Worm (Caenorhabditis elegans) whole organism, L1 larva: Measurements from ENCODE around the gene H03E18.2.

ENCODE experiments used
- C04F5.9 ChIP-seq: sonication (generic microtip); optimal IDR thresholded peaks from 2 replicates; lab custom pipeline; 2016; ENCODE audit warnings: missing genetic modification characterization, missing compliant biosample characterization
- F16B12.6 ChIP-seq: fragments of 150-350 bp; optimal IDR thresholded peaks from 2 replicates; lab custom pipeline; 2014; ENCODE audit warnings: missing biosample characterization, missing genetic modification characterization
- Y116A8C.19 ChIP-seq: sonication (generic microtip); optimal IDR thresholded peaks from 2 replicates; lab custom pipeline; 2016; ENCODE audit warnings: missing compliant biosample characterization, missing genetic modification characterization, borderline replicate concordance
- ama-1 ChIP-seq: fragments of 150-350 bp; optimal IDR thresholded peaks from 2 replicates; lab custom pipeline; 2014
- ceh-63 ChIP-seq: fragments of 200-800 bp; sonication (Bioruptor generic); optimal IDR thresholded peaks from 2 replicates; lab custom pipeline; 2018; ENCODE audit warnings: mild to moderate bottlenecking, missing genetic modification characterization, missing compliant biosample characterization
- ceh-8 ChIP-seq: fragments of 200-800 bp; sonication (Bioruptor generic); optimal IDR thresholded peaks from 2 replicates; lab custom pipeline; 2018; ENCODE audit warnings: mild to moderate bottlenecking, missing genetic modification characterization, moderate library complexity, missing compliant biosample characterization
- ceh-82 ChIP-seq, 3 experiments: fragments of 150-350 bp in 1 of 3; sonication (generic microtip) in 2 of 3; optimal IDR thresholded peaks; 2 replicates each; lab custom pipeline; 2014 to 2017; ENCODE audit warnings: missing biosample characterization in 3 of 3, missing genetic modification characterization in 3 of 3
- ceh-90 ChIP-seq: sonication (generic microtip); optimal IDR thresholded peaks from 2 replicates; lab custom pipeline; 2016; ENCODE audit warnings: missing genetic modification characterization, missing compliant biosample characterization
- ces-1 ChIP-seq: fragments of 150-350 bp; optimal IDR thresholded peaks from 2 replicates; lab custom pipeline; 2014; ENCODE audit warnings: missing biosample characterization, missing genetic modification reagents, missing genetic modification characterization
- dpl-1 ChIP-seq, 3 experiments: fragments of 150-350 bp in 2 of 3; sonication (generic microtip) in 1 of 3; optimal IDR thresholded peaks; 2 replicates each; lab custom pipeline; 2014 to 2017; ENCODE audit warnings: missing biosample characterization in 3 of 3, missing genetic modification characterization in 3 of 3, missing genetic modification reagents in 3 of 3
- efl-1 ChIP-seq, 4 experiments: fragments of 150-350 bp; optimal IDR thresholded peaks in 3 of 4; peaks in 1 of 4; 1 replicate in 1 of 4; 2 replicates in 3 of 4; lab custom pipeline; 2014; ENCODE audit warnings: missing biosample characterization in 2 of 4, missing genetic modification characterization in 2 of 4, missing genetic modification reagents in 2 of 4
- efl-3 ChIP-seq: fragments of 200-800 bp; sonication (Bioruptor generic); optimal IDR thresholded peaks from 2 replicates; lab custom pipeline; 2018; ENCODE audit warnings: mild to moderate bottlenecking, missing genetic modification characterization, missing compliant biosample characterization
- egl-13 ChIP-seq: sonication (generic microtip); optimal IDR thresholded peaks from 2 replicates; lab custom pipeline; 2016; ENCODE audit warnings: missing genotype, missing genetic modification reagents, missing genetic modification characterization, missing compliant biosample characterization
- egl-27 ChIP-seq, 2 experiments: fragments of 150-350 bp in 1 of 2; sonication (generic microtip); optimal IDR thresholded peaks; 3 replicates each; lab custom pipeline; 2017 to 2018; ENCODE audit warnings: missing biosample characterization in 2 of 2, missing genetic modification characterization in 2 of 2, missing genetic modification reagents in 2 of 2
- elt-2 ChIP-seq: sonication (generic microtip); optimal IDR thresholded peaks from 2 replicates; lab custom pipeline; 2016; ENCODE audit warnings: missing genetic modification characterization, mild to moderate bottlenecking, inconsistent platforms, missing compliant biosample characterization, missing genetic modification reagents
- elt-3 ChIP-seq, 6 experiments: fragments of 150-350 bp in 1 of 6; sonication (generic microtip); optimal IDR thresholded peaks; 2 replicates each; lab custom pipeline; 2017 to 2018; ENCODE audit warnings: missing biosample characterization in 6 of 6, missing genetic modification characterization in 6 of 6, inconsistent platforms in 1 of 6
- ets-5 ChIP-seq: fragments of 200-800 bp; sonication (Bioruptor generic); IDR thresholded peaks from 2 replicates; pipeline ENCODE4 v1.3.6; 2022; ENCODE audit warnings: missing genetic modification characterization, missing compliant biosample characterization
- fkh-10 ChIP-seq: sonication (generic microtip); optimal IDR thresholded peaks from 2 replicates; lab custom pipeline; 2017; ENCODE audit warnings: missing biosample characterization, missing genetic modification reagents, missing genetic modification characterization
- fkh-4 ChIP-seq: sonication (generic microtip); optimal IDR thresholded peaks from 2 replicates; lab custom pipeline; 2016; ENCODE audit warnings: missing compliant biosample characterization, missing genetic modification characterization, borderline replicate concordance
- fkh-8 ChIP-seq: sonication (generic microtip); optimal IDR thresholded peaks from 2 replicates; lab custom pipeline; 2016; ENCODE audit warnings: mild to moderate bottlenecking, missing genetic modification characterization, missing compliant biosample characterization
- fos-1 ChIP-seq: fragments of 150-350 bp; optimal IDR thresholded peaks from 2 replicates; lab custom pipeline; 2014; ENCODE audit warnings: missing biosample characterization, missing genetic modification characterization
- hlh-17 ChIP-seq: fragments of 200-800 bp; sonication (Bioruptor generic); optimal IDR thresholded peaks from 2 replicates; lab custom pipeline; 2018; ENCODE audit warnings: missing genetic modification characterization, mild to moderate bottlenecking, missing compliant biosample characterization, moderate library complexity, borderline replicate concordance
- isw-1 ChIP-seq: fragments of 200-800 bp; sonication (Bioruptor generic); IDR thresholded peaks from 2 replicates; pipeline ENCODE4 v1.3.6; 2022; ENCODE audit warnings: missing genetic modification characterization, missing compliant biosample characterization
- lin-14 ChIP-seq: fragments of 200-800 bp; sonication (Bioruptor generic); optimal IDR thresholded peaks from 2 replicates; lab custom pipeline; 2018; ENCODE audit warnings: mild to moderate bottlenecking, missing genetic modification characterization, moderate library complexity, missing compliant biosample characterization
- lin-15B ChIP-seq: fragments of 150-350 bp; sonication (generic microtip); optimal IDR thresholded peaks from 3 replicates; lab custom pipeline; 2014; ENCODE audit warnings: missing biosample characterization, missing genetic modification characterization
- lin-39 ChIP-seq: fragments of 150-350 bp; optimal IDR thresholded peaks from 2 replicates; lab custom pipeline; 2014; ENCODE audit warnings: missing biosample characterization, missing genetic modification reagents, missing genetic modification characterization
- lir-3 ChIP-seq: sonication (generic microtip); optimal IDR thresholded peaks from 2 replicates; lab custom pipeline; 2016; ENCODE audit warnings: mild to moderate bottlenecking, missing genetic modification characterization, moderate library complexity, missing compliant biosample characterization; ENCODE audit not compliant: poor library complexity
- mab-9 ChIP-seq: fragments of 200-800 bp; sonication (Bioruptor generic); IDR thresholded peaks from 2 replicates; pipeline ENCODE4 v1.3.6; 2022; ENCODE audit warnings: missing genetic modification reagents, missing genetic modification characterization, missing compliant biosample characterization
- mdl-1 ChIP-seq, 2 experiments: fragments of 150-350 bp; optimal IDR thresholded peaks; 2 replicates each; lab custom pipeline; 2014 to 2017; ENCODE audit warnings: missing biosample characterization in 2 of 2, missing genetic modification characterization in 2 of 2, inconsistent platforms in 1 of 2
- nhr-11 ChIP-seq: fragments of 150-350 bp; optimal IDR thresholded peaks from 2 replicates; lab custom pipeline; 2014; ENCODE audit warnings: missing biosample characterization, missing genetic modification characterization
- nhr-12 ChIP-seq: sonication (generic microtip); optimal IDR thresholded peaks from 2 replicates; lab custom pipeline; 2017; ENCODE audit warnings: missing biosample characterization, missing genetic modification characterization
- nhr-19 ChIP-seq: fragments of 200-800 bp; sonication (Bioruptor generic); conservative IDR thresholded peaks from 2 replicates; pipeline ENCODE4 v1.3.6; 2022; ENCODE audit warnings: missing genetic modification characterization, missing compliant biosample characterization
- nhr-20 ChIP-seq: sonication (generic microtip); optimal IDR thresholded peaks from 2 replicates; lab custom pipeline; 2016; ENCODE audit warnings: mild to moderate bottlenecking, missing genetic modification characterization, missing compliant biosample characterization
- nhr-85 ChIP-seq: sonication (generic microtip); peaks from one replicate; lab custom pipeline; 2016; ENCODE audit warnings: missing genetic modification characterization, inconsistent platforms, missing compliant biosample characterization
- pag-3 ChIP-seq: sonication (generic microtip); optimal IDR thresholded peaks from 2 replicates; lab custom pipeline; 2017; ENCODE audit warnings: missing genetic modification characterization, mild to moderate bottlenecking, missing compliant biosample characterization, antibody characterized with exemption, borderline replicate concordance; ENCODE audit not compliant: insufficient read depth
- pqm-1 ChIP-seq: sonication (generic microtip); optimal IDR thresholded peaks from 3 replicates; lab custom pipeline; 2017; ENCODE audit warnings: missing biosample characterization, missing genetic modification characterization
- snpc-4 ChIP-seq: fragments of 150-350 bp; optimal IDR thresholded peaks from 2 replicates; lab custom pipeline; 2014; ENCODE audit warnings: missing biosample characterization, missing genetic modification characterization
- sptf-1 ChIP-seq: fragments of 150-350 bp; optimal IDR thresholded peaks from 2 replicates; lab custom pipeline; 2014; ENCODE audit warnings: missing biosample characterization, missing genetic modification characterization
- sup-37 ChIP-seq: fragments of 200-800 bp; sonication (Bioruptor generic); optimal IDR thresholded peaks from 2 replicates; lab custom pipeline; 2018; ENCODE audit warnings: mild to moderate bottlenecking, missing genetic modification characterization, missing compliant biosample characterization
- swsn-7 ChIP-seq: sonication (generic microtip); optimal IDR thresholded peaks from 2 replicates; lab custom pipeline; 2016; ENCODE audit warnings: missing genetic modification characterization, missing compliant biosample characterization
- tbx-2 ChIP-seq: sonication (generic microtip); optimal IDR thresholded peaks from 2 replicates; lab custom pipeline; 2016; ENCODE audit warnings: missing genetic modification characterization, missing compliant biosample characterization
- unc-130 ChIP-seq: fragments of 150-350 bp; optimal IDR thresholded peaks from 2 replicates; lab custom pipeline; 2017; ENCODE audit warnings: missing biosample characterization, missing genetic modification characterization, inconsistent platforms
- unc-30 ChIP-seq: sonication (generic microtip); optimal IDR thresholded peaks from 2 replicates; lab custom pipeline; 2017; ENCODE audit warnings: missing biosample characterization, missing genetic modification characterization
- unc-62 ChIP-seq: fragments of 150-350 bp; optimal IDR thresholded peaks from 2 replicates; lab custom pipeline; 2014; ENCODE audit warnings: missing biosample characterization, missing genetic modification reagents, missing genetic modification characterization
- unc-86 ChIP-seq: sonication (generic microtip); optimal IDR thresholded peaks from 2 replicates; lab custom pipeline; 2016; ENCODE audit warnings: missing genetic modification characterization, missing compliant biosample characterization
- vab-15 ChIP-seq: sonication (generic microtip); optimal IDR thresholded peaks from 2 replicates; lab custom pipeline; 2017; ENCODE audit warnings: missing genotype, mild to moderate bottlenecking, missing genetic modification characterization, missing compliant biosample characterization
- xbp-1 ChIP-seq: sonication (generic microtip); optimal IDR thresholded peaks from 2 replicates; lab custom pipeline; 2016; ENCODE audit warnings: missing genetic modification characterization, missing compliant biosample characterization
- zag-1 ChIP-seq: fragments of 150-350 bp; optimal IDR thresholded peaks from 2 replicates; lab custom pipeline; 2014; ENCODE audit warnings: missing biosample characterization, missing genetic modification characterization
- zip-4 ChIP-seq: fragments of 200-800 bp; sonication (Bioruptor generic); optimal IDR thresholded peaks from 2 replicates; lab custom pipeline; 2018; ENCODE audit warnings: mild to moderate bottlenecking, missing genetic modification characterization, moderate library complexity, missing compliant biosample characterization
- ztf-11 ChIP-seq, 2 experiments: sonication (generic microtip); optimal IDR thresholded peaks; 2 replicates each; lab custom pipeline; 2016 to 2017; ENCODE audit warnings: missing genetic modification characterization in 2 of 2, missing biosample characterization in 1 of 2, missing compliant biosample characterization in 1 of 2
- ztf-4 ChIP-seq: fragments of 150-350 bp; optimal IDR thresholded peaks from 2 replicates; lab custom pipeline; 2014; ENCODE audit warnings: missing biosample characterization, missing genetic modification characterization

Gene H03E18.2

ce11 chrX:8556614-8557196 lies 36.4 kb upstream of the H03E18.2 start, which contains the start of gene utx-1 (continued):
- TF ChIP-seq pag-3 (tag; lab: Kevin White, UChicago) (no peak), pqm-1 (no peak), fkh-8 (tag; lab: Kevin White, UChicago) (peak; percentile 26), C04F5.9 (no peak), egl-13 (tag; lab: Kevin White, UChicago) (no peak), mab-9 (GFP tag; lab: Robert Waterston, UW) (0 out of 2 replicates have a peak, but pooled peaks have one; percentile 21), egl-27 (tag; optimal IDR thresholded peaks at IDR 0.05; lab: Kevin White, UChicago) (no peak), ceh-82 (tag; optimal IDR thresholded peaks at IDR 0.05; lab: Kevin White, UChicago) (peak in 1 of 3 experiments; percentile 9), elt-2 (no peak), sptf-1 (tag; lab: Kevin White, UChicago) (no peak), ceh-63 (GFP tag; lab: Kevin White, UChicago) (no peak), tbx-2 (tag; lab: Kevin White, UChicago) (no peak), unc-86 (peak; percentile 13), dpl-1 (GFP tag; optimal IDR thresholded peaks at IDR 0.05; lab: Kevin White, UChicago) (no peak), snpc-4 (tag; lab: Kevin White, UChicago) (no peak), ceh-8 (GFP tag; lab: Kevin White, UChicago) (no peak), ces-1 (no peak), nhr-11 (tag; lab: Kevin White, UChicago) (no peak), ets-5 (GFP tag; lab: Robert Waterston, UW) (no peak), isw-1 (no peak), ceh-90 (tag; lab: Kevin White, UChicago) (no peak), mdl-1 (tag; optimal IDR thresholded peaks at IDR 0.05; lab: Kevin White, UChicago) (peak in 1 of 2 experiments; percentile 12), Y116A8C.19 (tag; lab: Kevin White, UChicago) (no peak), elt-3 (tag; optimal IDR thresholded peaks at IDR 0.05; lab: Kevin White, UChicago) (no peak), nhr-19 (GFP tag; lab: Robert Waterston, UW) (peak; percentile 23; the same call in 1 of the 2 replicates), ztf-11 (tag; optimal IDR thresholded peaks at IDR 0.05; lab: Kevin White, UChicago) (peak in 1 of 2 experiments; percentile 37), xbp-1 (tag; lab: Kevin White, UChicago) (no peak), lin-14 (peak; percentile 59), fkh-4 (tag; lab: Kevin White, UChicago) (no peak), F16B12.6 (tag; lab: Kevin White, UChicago) (no peak), unc-30 (tag; lab: Kevin White, UChicago) (no peak), unc-62 (GFP tag; lab: Kevin White, UChicago) (no peak), vab-15 (tag; lab: Kevin White, UChicago) (no peak), zag-1 (no peak), ztf-4 (tag; lab: Kevin White, UChicago) (no peak), swsn-7 (tag; lab: Kevin White, UChicago) (peak; percentile 30), unc-130 (no peak), nhr-85 (tag; lab: Kevin White, UChicago) (peak; percentile 55), nhr-20 (tag; lab: Kevin White, UChicago) (peak; percentile 31), efl-3 (GFP tag; lab: Kevin White, UChicago) (no peak), hlh-17 (no peak), fos-1 (no peak), zip-4 (peak; percentile 86), sup-37 (GFP tag; lab: Kevin White, UChicago) (no peak), ama-1 (lab: Kevin White, UChicago) (no peak), lin-15B (tag; lab: Kevin White, UChicago) (no peak), lin-39 (tag; lab: Kevin White, UChicago) (no peak), lir-3 (tag; lab: Kevin White, UChicago) (no peak), nhr-12 (tag; lab: Kevin White, UChicago) (no peak), efl-1 (optimal IDR thresholded peaks at IDR 0.05; lab: Kevin White, UChicago) (peak in 1 of 2 experiments; percentile 24), efl-1 (GFP tag; optimal IDR thresholded peaks at IDR 0.05 in 1 of 2; lab: Kevin White, UChicago) (no peak), fkh-10 (GFP tag; lab: Kevin White, UChicago) (peak; percentile 3)
